Fruit fly (Drosophila melanogaster): Measurements from ENCODE around the gene CG15044.

CG15044 gene

dm6 chrX:18512271-18512679 lies 20.5 kb upstream of the CG15044 start, which contains the start of gene Ggt-1:
Gene Ggt-1, minus strand, starts transcription at chrX:18512521.
- no peak for TF ChIP-seq usp (GFP tag; optimal IDR thresholded peaks at IDR 0.05)
- no peak for TF ChIP-seq CG32264 (GFP tag; optimal IDR thresholded peaks at IDR 0.05)
- TF ChIP-seq Hnf4 (GFP tag; optimal IDR thresholded peaks at IDR 0.05) = no peak
- no peak for TF ChIP-seq Rel (GFP tag; optimal IDR thresholded peaks at IDR 0.05)
- TF ChIP-seq Rel (tag; optimal IDR thresholded peaks at IDR 0.05) = peak; percentile 31
- TF ChIP-seq h (GFP tag; optimal IDR thresholded peaks at IDR 0.05) = no peak
- TF ChIP-seq br (GFP tag; optimal IDR thresholded peaks at IDR 0.05) = no peak
- peak; percentile 10 for TF ChIP-seq Vsx2 (GFP tag; optimal IDR thresholded peaks at IDR 0.05; ENCODE audit: partially characterized antibody)
- TF ChIP-seq Abd-B (GFP tag; optimal IDR thresholded peaks at IDR 0.05) = no peak

- TF ChIP-seq Vsx2 (GFP tag; optimal IDR thresholded peaks at IDR 0.05; ENCODE audit: partially characterized antibody) (no peak), Dif (GFP tag; optimal IDR thresholded peaks at IDR 0.05; ENCODE audit: partially characterized antibody) (no peak), woc (GFP tag; optimal IDR thresholded peaks at IDR 0.05) (no peak), Abd-B (GFP tag; optimal IDR thresholded peaks at IDR 0.05) (no peak), psq (GFP tag; optimal IDR thresholded peaks at IDR 0.05) (no peak), usp (GFP tag; optimal IDR thresholded peaks at IDR 0.05) (no peak), dl (GFP tag; optimal IDR thresholded peaks at IDR 0.05; ENCODE audit: insufficient read depth in 1 of 2, partially characterized antibody in 2 of 2) (no peak), Sp1 (GFP tag; optimal IDR thresholded peaks at IDR 0.05) (peak; percentile 30)
These were observed 19.1 kb upstream of the CG15044 start for dm6 chrX:18510884-18511283.

dm6 chrX:18509430-18509829 lies 17.6 kb upstream of the CG15044 start:
- peak; percentile 1 for TF ChIP-seq Sp1 (GFP tag; optimal IDR thresholded peaks at IDR 0.05)
- no peak for TF ChIP-seq HLH106 (tag; optimal IDR thresholded peaks at IDR 0.05)

- TF ChIP-seq pan (optimal IDR thresholded peaks at IDR 0.05) (no peak), Mio (GFP tag; optimal IDR thresholded peaks at IDR 0.05) (no peak), dl (GFP tag; optimal IDR thresholded peaks at IDR 0.05; ENCODE audit: insufficient read depth in 1 of 2, partially characterized antibody in 2 of 2) (no peak), Dif (GFP tag; optimal IDR thresholded peaks at IDR 0.05; ENCODE audit: partially characterized antibody) (no peak), dmrt93B (GFP tag; optimal IDR thresholded peaks at IDR 0.05) (no peak), fru (GFP tag; optimal IDR thresholded peaks at IDR 0.05) (no peak), dsf (GFP tag; optimal IDR thresholded peaks at IDR 0.05; ENCODE audit: borderline replicate concordance) (no peak), rgr (GFP tag; optimal IDR thresholded peaks at IDR 0.05) (no peak), br (GFP tag; optimal IDR thresholded peaks at IDR 0.05) (no peak), Hnf4 (GFP tag; optimal IDR thresholded peaks at IDR 0.05) (no peak), Jra (GFP tag; optimal IDR thresholded peaks at IDR 0.05) (no peak), OdsH (GFP tag; optimal IDR thresholded peaks at IDR 0.05) (no peak), Rel (GFP tag; optimal IDR thresholded peaks at IDR 0.05) (no peak), Rel (tag; optimal IDR thresholded peaks at IDR 0.05) (no peak), CG32264 (GFP tag; optimal IDR thresholded peaks at IDR 0.05) (no peak)
These were observed 16.8 kb upstream of the CG15044 start for dm6 chrX:18508565-18508964.

- TF ChIP-seq sv (GFP tag; optimal IDR thresholded peaks at IDR 0.05) = peak; percentile 52
- no peak for TF ChIP-seq brk (GFP tag; optimal IDR thresholded peaks at IDR 0.05)
- TF ChIP-seq br (GFP tag; optimal IDR thresholded peaks at IDR 0.05) = peak; percentile 56
- TF ChIP-seq GATAd (GFP tag; optimal IDR thresholded peaks at IDR 0.05) = no peak
- TF ChIP-seq CrebA (GFP tag; optimal IDR thresholded peaks at IDR 0.05; ENCODE audit: borderline replicate concordance) = no peak
- TF ChIP-seq HLH106 (tag; optimal IDR thresholded peaks at IDR 0.05) = peak; percentile 17
- TF ChIP-seq Dfd (GFP tag; optimal IDR thresholded peaks at IDR 0.05) = no peak
- no peak for TF ChIP-seq woc (GFP tag; optimal IDR thresholded peaks at IDR 0.05)
- TF ChIP-seq dsf (GFP tag; optimal IDR thresholded peaks at IDR 0.05; ENCODE audit: borderline replicate concordance) = no peak
- peak; percentile 56 for TF ChIP-seq Hnf4 (GFP tag; optimal IDR thresholded peaks at IDR 0.05)
- TF ChIP-seq foxo (GFP tag; optimal IDR thresholded peaks at IDR 0.05) = peak in 1 of 2 experiments; percentile 80
- TF ChIP-seq rgr (GFP tag; optimal IDR thresholded peaks at IDR 0.05) = peak; percentile 64
- peak; percentile 17 for TF ChIP-seq psq (GFP tag; optimal IDR thresholded peaks at IDR 0.05)
- TF ChIP-seq jim (GFP tag; optimal IDR thresholded peaks at IDR 0.05) = no peak
- TF ChIP-seq Hr78 (GFP tag; optimal IDR thresholded peaks at IDR 0.05) = no peak
- no peak for TF ChIP-seq CG9705 (GFP tag; optimal IDR thresholded peaks at IDR 0.05)
- TF ChIP-seq Sp1 (GFP tag; optimal IDR thresholded peaks at IDR 0.05) = peak; percentile 26
- peak; percentile 48 for TF ChIP-seq ey (GFP tag; optimal IDR thresholded peaks at IDR 0.05)
- TF ChIP-seq Rel (GFP tag; optimal IDR thresholded peaks at IDR 0.05) = no peak
- TF ChIP-seq Rel (tag; optimal IDR thresholded peaks at IDR 0.05) = no peak
- TF ChIP-seq Abd-B (GFP tag; optimal IDR thresholded peaks at IDR 0.05) = no peak
- no peak for TF ChIP-seq lola (GFP tag; optimal IDR thresholded peaks at IDR 0.05)
- TF ChIP-seq Myc (optimal IDR thresholded peaks at IDR 0.05) = peak; percentile 45
- no peak for TF ChIP-seq Mio (GFP tag; optimal IDR thresholded peaks at IDR 0.05)
- TF ChIP-seq usp (GFP tag; optimal IDR thresholded peaks at IDR 0.05) = no peak
- no peak for TF ChIP-seq tai (GFP tag; optimal IDR thresholded peaks at IDR 0.05)
- peak; percentile 3 for TF ChIP-seq Jra (GFP tag; optimal IDR thresholded peaks at IDR 0.05)
- TF ChIP-seq Vsx2 (GFP tag; optimal IDR thresholded peaks at IDR 0.05; ENCODE audit: partially characterized antibody) = no peak
- peak; percentile 64 for TF ChIP-seq h (GFP tag; optimal IDR thresholded peaks at IDR 0.05)
- TF ChIP-seq dl (GFP tag; optimal IDR thresholded peaks at IDR 0.05; ENCODE audit: insufficient read depth in 1 of 2, partially characterized antibody in 2 of 2) = no peak
- TF ChIP-seq N (GFP tag; optimal IDR thresholded peaks at IDR 0.05) = no peak
- no peak for TF ChIP-seq Dif (GFP tag; optimal IDR thresholded peaks at IDR 0.05; ENCODE audit: partially characterized antibody)
These were observed 15.1 kb upstream of the CG15044 start for dm6 chrX:18506639-18507528.

Measured in whole organism, wandering third instar larva.